Worm (Caenorhabditis elegans): ENCODE results near the gene C02D5.4.

Gene C02D5.4

DNA sequence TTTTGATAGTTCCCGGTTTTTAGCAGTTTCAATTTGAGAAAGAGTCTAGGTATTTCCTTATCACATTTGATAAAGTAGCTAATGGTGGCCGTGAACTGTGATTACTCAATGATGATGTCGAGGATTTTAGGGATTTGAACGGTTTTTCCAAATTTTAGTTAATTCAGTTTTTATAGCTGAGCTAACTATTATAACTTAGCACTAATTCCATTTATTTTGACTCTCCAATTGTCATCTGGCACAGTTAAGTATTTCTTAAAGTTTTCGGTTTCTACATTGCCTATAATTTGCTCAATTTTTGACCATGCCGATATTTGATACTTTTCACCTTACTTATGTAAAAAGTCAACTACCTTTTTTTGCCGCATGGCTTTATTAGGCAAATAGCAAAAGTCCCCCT is 21.3 kb downstream of the C02D5.4 start:
- no peak for TF ChIP-seq hlh-8 (tag; optimal IDR thresholded peaks at IDR 0.05)

DNA sequence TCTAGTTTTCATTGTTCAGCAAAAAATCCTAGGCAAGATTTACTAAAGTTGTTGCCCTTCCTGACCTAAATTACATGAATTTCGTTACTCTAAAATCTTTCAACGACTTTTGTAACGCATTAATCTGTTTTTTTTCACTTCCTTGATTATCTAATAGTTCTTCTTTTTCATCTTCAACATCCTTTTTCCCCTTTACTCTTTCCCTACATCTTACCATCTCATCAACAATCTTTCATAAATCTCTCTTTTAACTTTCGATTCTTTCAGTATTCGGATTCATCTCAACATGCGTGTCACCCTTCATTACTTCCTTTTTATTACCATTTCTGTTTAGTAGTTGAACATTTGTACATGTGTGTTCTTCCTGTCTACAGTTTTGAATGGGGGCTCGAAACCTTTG is 21.9 kb downstream of the C02D5.4 start:
- TF ChIP-seq sox-2 (GFP tag; IDR thresholded peaks at IDR 0.05) (no peak), nhr-11 (tag; optimal IDR thresholded peaks at IDR 0.05) (no peak), C38D4.7 (GFP tag; optimal IDR thresholded peaks at IDR 0.05) (no peak), ceh-48 (tag; optimal IDR thresholded peaks at IDR 0.05) (no peak), pag-3 (tag; optimal IDR thresholded peaks at IDR 0.05; ENCODE audit: borderline replicate concordance) (no peak), tbx-2 (tag; optimal IDR thresholded peaks at IDR 0.05) (no peak), ceh-45 (GFP tag; IDR thresholded peaks at IDR 0.05) (no peak), odd-2 (tag; optimal IDR thresholded peaks at IDR 0.05) (no peak), hlh-8 (tag; optimal IDR thresholded peaks at IDR 0.05) (no peak)

DNA sequence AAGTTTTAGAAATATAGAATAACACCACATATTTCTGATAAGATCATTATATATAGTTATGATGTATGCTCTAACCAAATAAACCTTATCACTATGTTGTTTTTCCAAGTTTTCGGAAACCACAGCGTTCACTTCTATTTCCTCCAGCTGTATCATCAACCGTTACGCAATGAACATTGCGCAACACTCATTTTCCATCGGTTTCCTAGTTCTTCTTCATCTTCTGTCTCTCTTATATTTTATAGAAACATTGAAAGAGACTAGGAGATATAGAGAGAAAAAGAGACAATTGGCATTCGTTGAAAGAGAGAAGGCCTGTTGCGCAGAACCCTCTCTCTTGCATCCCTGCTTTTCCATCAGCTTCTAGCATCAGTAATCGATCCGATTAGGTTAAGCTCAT is 22.3 kb downstream of the C02D5.4 start:
- peak; percentile 66 for TF ChIP-seq elt-2 (tag; optimal IDR thresholded peaks at IDR 0.05)
- TF ChIP-seq ceh-22 (tag; optimal IDR thresholded peaks at IDR 0.05) = no peak

DNA sequence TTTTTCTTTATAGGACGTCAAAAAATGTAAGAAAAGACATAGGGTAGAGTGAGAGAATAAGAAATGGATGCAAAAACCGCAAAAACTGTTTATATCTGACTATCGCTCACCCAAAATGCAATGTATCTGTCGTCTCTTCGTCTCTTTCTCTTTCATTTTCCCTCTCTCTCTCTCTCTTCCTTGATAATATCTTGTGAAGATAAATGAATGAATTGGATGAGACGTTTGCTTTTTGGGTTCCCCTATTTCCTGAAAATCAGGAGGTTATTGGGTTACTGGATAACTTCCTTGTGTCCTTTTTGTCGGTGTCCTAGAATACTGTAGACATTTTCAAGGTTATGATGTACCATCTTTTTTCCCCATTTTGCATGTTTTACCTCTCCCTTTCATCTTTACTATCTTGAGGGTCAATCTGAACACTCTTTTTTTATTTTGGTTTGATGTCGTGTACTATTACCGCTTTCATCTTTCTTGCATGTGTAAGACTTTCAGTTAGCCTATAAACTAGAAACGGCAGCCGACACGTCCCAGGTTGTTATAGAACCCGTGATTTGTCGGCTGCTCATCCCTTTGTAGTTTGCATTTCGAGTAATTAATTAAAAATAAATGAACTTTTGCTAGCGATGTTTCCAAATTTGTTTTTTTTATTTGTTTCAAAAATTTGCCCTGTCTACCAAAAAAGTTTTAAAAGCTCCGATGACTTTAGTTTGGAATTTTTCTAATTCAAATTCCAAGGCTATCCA is 23.6 kb downstream of the C02D5.4 start:
- TF ChIP-seq unc-55 (GFP tag; optimal IDR thresholded peaks at IDR 0.05) (no peak), ceh-6 (GFP tag; optimal IDR thresholded peaks at IDR 0.05) (no peak), lim-6 (tag; optimal IDR thresholded peaks at IDR 0.05) (no peak), pros-1 (tag; optimal IDR thresholded peaks at IDR 0.05) (no peak), hlh-6 (tag; optimal IDR thresholded peaks at IDR 0.05) (no peak), rnt-1 (tag; optimal IDR thresholded peaks at IDR 0.05) (no peak), pqm-1 (tag; optimal IDR thresholded peaks at IDR 0.05) (no peak), nfya-1 (tag; optimal IDR thresholded peaks at IDR 0.05) (no peak), hlh-13 (GFP tag; optimal IDR thresholded peaks at IDR 0.05) (no peak), ets-4 (tag; optimal IDR thresholded peaks at IDR 0.05) (no peak), pag-3 (tag; optimal IDR thresholded peaks at IDR 0.05; ENCODE audit: borderline replicate concordance) (no peak), nhr-11 (tag; optimal IDR thresholded peaks at IDR 0.05) (no peak), syd-9 (tag; optimal IDR thresholded peaks at IDR 0.05) (no peak), sox-4 (tag; optimal IDR thresholded peaks at IDR 0.05) (no peak), elt-2 (tag; optimal IDR thresholded peaks at IDR 0.05) (no peak), ceh-22 (tag; optimal IDR thresholded peaks at IDR 0.05) (no peak), K09A11.1 (tag; optimal IDR thresholded peaks at IDR 0.05; ENCODE audit: insufficient read depth) (no peak), dve-1 (tag; optimal IDR thresholded peaks at IDR 0.05) (no peak)

DNA sequence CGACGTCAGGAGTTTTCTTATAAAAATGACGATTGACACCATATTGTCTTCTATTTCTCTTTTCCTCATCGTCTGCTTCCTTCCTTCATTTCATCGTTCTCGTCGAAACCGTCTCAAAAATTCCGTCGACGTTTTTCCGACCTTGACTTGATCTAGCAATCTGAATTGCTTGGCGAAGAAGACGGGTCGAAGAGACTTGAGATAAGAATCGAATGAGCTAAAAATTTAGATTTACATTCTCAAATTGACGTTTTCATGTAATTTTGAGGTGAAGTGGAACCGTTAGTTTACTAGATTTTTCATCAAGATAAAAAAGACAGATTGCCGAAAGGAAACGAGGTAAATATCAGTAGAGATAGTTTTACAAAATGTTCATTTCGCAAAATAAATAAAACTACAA is 25.6 kb downstream of the C02D5.4 start:
- TF ChIP-seq ceh-18 (tag; optimal IDR thresholded peaks at IDR 0.05) (no peak), nhr-11 (tag; optimal IDR thresholded peaks at IDR 0.05) (no peak), tbx-2 (tag; optimal IDR thresholded peaks at IDR 0.05) (no peak), che-1 (tag; optimal IDR thresholded peaks at IDR 0.05) (no peak), unc-86 (tag; optimal IDR thresholded peaks at IDR 0.05) (no peak), syd-9 (tag; optimal IDR thresholded peaks at IDR 0.05) (no peak), tbx-7 (tag; optimal IDR thresholded peaks at IDR 0.05) (no peak), dmd-4 (tag; optimal IDR thresholded peaks at IDR 0.05; ENCODE audit: borderline replicate concordance) (no peak), ceh-14 (tag; optimal IDR thresholded peaks at IDR 0.05) (no peak), nfya-1 (tag; optimal IDR thresholded peaks at IDR 0.05) (no peak), hlh-6 (tag; optimal IDR thresholded peaks at IDR 0.05) (no peak), Y22D7AL.16 (tag; optimal IDR thresholded peaks at IDR 0.05) (no peak), pax-1 (tag; optimal IDR thresholded peaks at IDR 0.05) (no peak), ztf-16 (tag; optimal IDR thresholded peaks at IDR 0.05) (no peak), zip-5 (tag; optimal IDR thresholded peaks at IDR 0.05) (no peak), pha-4 (tag; optimal IDR thresholded peaks at IDR 0.05) (no peak), C08G9.2 (tag; optimal IDR thresholded peaks at IDR 0.05) (no peak), unc-55 (GFP tag; optimal IDR thresholded peaks at IDR 0.05) (no peak)

Data from whole organism, late embryonic.